Worm (Caenorhabditis elegans) whole organism, mixed stage, embryonic: ENCODE results near the gene C45B2.8.

Source experiments
- M03D4.4 ChIP-seq: sonication (generic microtip); optimal IDR thresholded peaks from 2 replicates; lab custom pipeline; 2017; ENCODE audit warnings: mild to moderate bottlenecking, missing genetic modification characterization, missing compliant biosample characterization
- bed-3 ChIP-seq: fragments of 200-800 bp; sonication (Bioruptor generic); optimal IDR thresholded peaks from 3 replicates; lab custom pipeline; 2018; ENCODE audit warnings: mild to moderate bottlenecking, missing genetic modification characterization, moderate library complexity, missing compliant biosample characterization
- blmp-1 ChIP-seq: fragments of 150-350 bp; optimal IDR thresholded peaks from 2 replicates; lab custom pipeline; 2014; ENCODE audit warnings: missing biosample characterization, missing genetic modification characterization
- ceh-43 ChIP-seq: fragments of 200-800 bp; sonication (Bioruptor generic); optimal IDR thresholded peaks from 2 replicates; lab custom pipeline; 2018; ENCODE audit warnings: mild to moderate bottlenecking, missing genetic modification characterization, moderate library complexity, missing compliant biosample characterization
- flh-1 ChIP-seq: fragments of 200-800 bp; sonication (Bioruptor generic); optimal IDR thresholded peaks from 2 replicates; lab custom pipeline; 2018; ENCODE audit warnings: mild to moderate bottlenecking, missing genetic modification characterization, moderate library complexity, missing compliant biosample characterization
- lin-32 ChIP-seq: fragments of 200-800 bp; sonication (Bioruptor generic); optimal IDR thresholded peaks from 2 replicates; lab custom pipeline; 2018; ENCODE audit warnings: mild to moderate bottlenecking, missing genetic modification characterization, missing compliant biosample characterization
- lsy-2 ChIP-seq: fragments of 150-350 bp; optimal IDR thresholded peaks from 2 replicates; lab custom pipeline; 2014; ENCODE audit warnings: missing biosample characterization, missing genetic modification characterization
- nhr-12 ChIP-seq: fragments of 150-350 bp; optimal IDR thresholded peaks from 2 replicates; lab custom pipeline; 2014; ENCODE audit warnings: missing biosample characterization, missing genetic modification characterization
- nhr-237 ChIP-seq: fragments of 150-350 bp; optimal IDR thresholded peaks from 2 replicates; lab custom pipeline; 2014; ENCODE audit warnings: missing biosample characterization, missing genetic modification characterization
- pha-4 ChIP-seq: fragments of 150-350 bp; optimal IDR thresholded peaks from 2 replicates; lab custom pipeline; 2018; ENCODE audit warnings: missing biosample characterization, missing genetic modification reagents, missing genetic modification characterization
- snpc-4 ChIP-seq: fragments of 150-350 bp; optimal IDR thresholded peaks from 2 replicates; lab custom pipeline; 2014; ENCODE audit warnings: missing biosample characterization, missing genetic modification characterization
- ztf-11 ChIP-seq: fragments of 150-350 bp; optimal IDR thresholded peaks from 2 replicates; lab custom pipeline; 2014; ENCODE audit warnings: missing biosample characterization, missing genetic modification characterization

DNA sequence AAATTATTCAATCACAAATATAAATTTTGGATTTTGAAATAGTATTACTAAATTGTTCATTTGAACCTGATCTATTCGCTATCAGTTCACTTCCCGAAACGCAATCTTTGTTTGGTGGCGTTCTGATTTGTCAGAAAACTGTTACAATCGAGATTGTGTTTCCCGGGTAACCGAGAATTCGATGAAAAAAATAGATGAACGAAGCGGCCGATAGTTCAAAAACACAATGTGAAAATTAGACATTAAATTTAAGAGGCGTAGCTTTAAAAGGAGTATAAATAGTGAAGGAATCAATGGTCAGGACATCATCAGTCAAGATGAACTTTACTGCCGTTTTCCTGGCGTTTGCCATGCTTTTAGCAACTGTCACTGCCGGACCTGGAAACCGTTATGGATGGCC is 2.0 kb upstream of the C45B2.8 start, which contains the start of gene C45B2.1:
- TF ChIP-seq nhr-237 (tag; lab: Kevin White, UChicago): no peak
- TF ChIP-seq ztf-11: no peak
- TF ChIP-seq M03D4.4: no peak
- TF ChIP-seq blmp-1 (tag; lab: Kevin White, UChicago): no peak
- no peak for TF ChIP-seq flh-1 (GFP tag; lab: Kevin White, UChicago)
- no peak for TF ChIP-seq lsy-2
- TF ChIP-seq lin-32 (GFP tag; lab: Kevin White, UChicago): no peak
- TF ChIP-seq bed-3 (GFP tag; lab: Kevin White, UChicago): no peak
- no peak for TF ChIP-seq pha-4 (tag; lab: Kevin White, UChicago)
- no peak for TF ChIP-seq snpc-4 (tag; lab: Kevin White, UChicago)
- no peak for TF ChIP-seq ceh-43
- no peak for TF ChIP-seq nhr-12
